Fruit fly (Drosophila melanogaster) whole organism, embryonic: ENCODE results near the gene Cul2.

Source experiments
- Adf1 ChIP-seq: fragments of 200-800 bp; sonication (Bioruptor generic); IDR thresholded peaks from 2 replicates; pipeline ENCODE4 v1.3.6; 2022; ENCODE audit warnings: missing biosample characterization, missing genetic modification characterization
- C15 ChIP-seq: fragments of 200-800 bp; sonication (Bioruptor generic); IDR thresholded peaks from 3 replicates; pipeline ENCODE4 v1.3.6; 2022; ENCODE audit warnings: missing biosample characterization, missing genetic modification characterization
- CG11456 ChIP-seq: fragments of 200-800 bp; sonication (Bioruptor generic); IDR thresholded peaks from 3 replicates; pipeline ENCODE4 v1.3.6; 2022; ENCODE audit warnings: missing biosample characterization, missing genetic modification characterization
- CG12155 ChIP-seq: fragments of 200-800 bp; sonication (Bioruptor generic); optimal IDR thresholded peaks from 3 replicates; lab custom pipeline; 2016; ENCODE audit warnings: missing biosample characterization, missing genetic modification characterization
- CG12299 ChIP-seq: fragments of 200-800 bp; sonication (Bioruptor generic); optimal IDR thresholded peaks from 2 replicates; lab custom pipeline; 2018; ENCODE audit warnings: missing biosample characterization, mild to moderate bottlenecking, missing genetic modification characterization
- CG17328 ChIP-seq: fragments of 200-800 bp; sonication (Bioruptor generic); IDR thresholded peaks from 2 replicates; pipeline ENCODE4 v1.3.6; 2022; ENCODE audit warnings: missing biosample characterization, missing genetic modification characterization
- CG17359 ChIP-seq: fragments of 200-800 bp; sonication (Bioruptor generic); optimal IDR thresholded peaks from 3 replicates; lab custom pipeline; 2018; ENCODE audit warnings: missing biosample characterization, mild to moderate bottlenecking, missing genetic modification characterization, moderate library complexity
- CG17361 ChIP-seq: fragments of 200-800 bp; sonication (Bioruptor generic); IDR thresholded peaks from 3 replicates; pipeline ENCODE4 v1.3.6; 2022; ENCODE audit warnings: missing biosample characterization, missing genetic modification characterization
- CG17829 ChIP-seq: fragments of 200-800 bp; optimal IDR thresholded peaks from 2 replicates; lab custom pipeline; 2019; ENCODE audit warnings: missing biosample characterization, mild to moderate bottlenecking, missing genetic modification characterization, moderate library complexity
- CG18599 ChIP-seq: fragments of 200-800 bp; sonication (Bioruptor generic); optimal IDR thresholded peaks from 3 replicates; lab custom pipeline; 2017; ENCODE audit warnings: missing biosample characterization, missing genetic modification characterization, mild to moderate bottlenecking, moderate library complexity, missing genetic modification reagents
- CG2116 ChIP-seq: fragments of 200-800 bp; sonication (Bioruptor generic); optimal IDR thresholded peaks from 3 replicates; lab custom pipeline; 2018; ENCODE audit warnings: missing biosample characterization, mild to moderate bottlenecking, missing genetic modification characterization
- CG34224 ChIP-seq: fragments of 200-800 bp; sonication (Bioruptor generic); IDR thresholded peaks from 3 replicates; pipeline ENCODE4 v1.3.6; 2022; ENCODE audit warnings: missing biosample characterization, missing genetic modification characterization; ENCODE audit not compliant: partially characterized antibody
- CG4617 ChIP-seq: fragments of 200-800 bp; sonication (Bioruptor generic); optimal IDR thresholded peaks from 3 replicates; lab custom pipeline; 2016; ENCODE audit warnings: missing biosample characterization, missing genetic modification characterization, borderline replicate concordance
- CG6689 ChIP-seq: fragments of 200-800 bp; sonication (Bioruptor generic); IDR thresholded peaks from 2 replicates; pipeline ENCODE4 v1.3.6; 2022; ENCODE audit warnings: missing biosample characterization, missing genetic modification characterization
- CG7357 ChIP-seq: fragments of 200-800 bp; sonication (Bioruptor generic); IDR thresholded peaks from 3 replicates; pipeline ENCODE4 v1.3.6; 2022; ENCODE audit warnings: missing biosample characterization, missing genetic modification characterization
- CG9215 ChIP-seq: fragments of 200-800 bp; sonication (Bioruptor generic); IDR thresholded peaks from 2 replicates; pipeline ENCODE4 v1.3.6; 2022; ENCODE audit warnings: missing biosample characterization, missing genetic modification characterization
- CrebB ChIP-seq: fragments of 200-800 bp; sonication (Bioruptor generic); optimal IDR thresholded peaks from 3 replicates; lab custom pipeline; 2018; ENCODE audit warnings: missing biosample characterization, mild to moderate bottlenecking, missing genetic modification characterization
- D19B ChIP-seq: fragments of 200-800 bp; sonication (Bioruptor generic); optimal IDR thresholded peaks from 2 replicates; lab custom pipeline; 2017; ENCODE audit warnings: missing biosample characterization, mild to moderate bottlenecking, missing genetic modification characterization
- Dip2 ChIP-seq: fragments of 200-800 bp; sonication (Bioruptor generic); IDR thresholded peaks from 2 replicates; pipeline ENCODE4 v1.3.6; 2022; ENCODE audit warnings: missing biosample characterization, missing genetic modification characterization
- Gug ChIP-seq: fragments of 200-800 bp; sonication (Bioruptor generic); IDR thresholded peaks from 4 replicates; pipeline ENCODE4 v1.3.6; 2022; ENCODE audit warnings: missing biosample characterization, missing genetic modification characterization
- HLH3B ChIP-seq: fragments of 200-800 bp; sonication (Bioruptor generic); IDR thresholded peaks from 2 replicates; pipeline ENCODE4 v1.3.6; 2022; ENCODE audit warnings: missing biosample characterization, missing genetic modification characterization
- HmgD ChIP-seq: fragments of 200-800 bp; sonication (Bioruptor generic); optimal IDR thresholded peaks from 3 replicates; lab custom pipeline; 2016; ENCODE audit warnings: missing biosample characterization, missing genetic modification characterization
- Kr ChIP-seq: fragments of 200-800 bp; sonication (Bioruptor generic); optimal IDR thresholded peaks from 2 replicates; lab custom pipeline; 2017; ENCODE audit warnings: missing biosample characterization, mild to moderate bottlenecking, missing genetic modification characterization
- Lhr ChIP-seq: fragments of 200-800 bp; sonication (Bioruptor generic); optimal IDR thresholded peaks from 3 replicates; lab custom pipeline; 2017; ENCODE audit warnings: mild to moderate bottlenecking, missing biosample characterization, missing genetic modification reagents, missing genetic modification characterization
- MESR4 ChIP-seq: fragments of 200-800 bp; sonication (Bioruptor generic); optimal IDR thresholded peaks from 2 replicates; lab custom pipeline; 2018; ENCODE audit warnings: missing biosample characterization, mild to moderate bottlenecking, missing genetic modification characterization, moderate library complexity
- PHDP ChIP-seq: fragments of 200-800 bp; sonication (Bioruptor generic); optimal IDR thresholded peaks from 3 replicates; lab custom pipeline; 2018; ENCODE audit warnings: missing biosample characterization, mild to moderate bottlenecking, missing genetic modification characterization, moderate library complexity
- Stat92E ChIP-seq, 3 experiments: fragments of >200 bp in 2 of 3; fragments of 200-800 bp in 1 of 3; sonication (Bioruptor generic) in 1 of 3; optimal IDR thresholded peaks; 2 replicates each; lab custom pipeline; 2017 to 2019; ENCODE audit warnings: missing biosample characterization in 3 of 3, missing genetic modification characterization in 3 of 3, mild to moderate bottlenecking in 1 of 3, moderate library complexity in 1 of 3
- al ChIP-seq: fragments of 200-800 bp; sonication (Bioruptor generic); IDR thresholded peaks from 2 replicates; pipeline ENCODE4 v1.3.6; 2022; ENCODE audit warnings: missing biosample characterization, missing genetic modification characterization
- ash1 ChIP-seq: fragments of 200-800 bp; sonication (Bioruptor generic); optimal IDR thresholded peaks from 2 replicates; lab custom pipeline; 2018; ENCODE audit warnings: missing biosample characterization, mild to moderate bottlenecking, missing genetic modification characterization
- bbx ChIP-seq: fragments of 200-800 bp; sonication (Bioruptor generic); IDR thresholded peaks from 2 replicates; pipeline ENCODE4 v1.3.6; 2022; ENCODE audit warnings: missing biosample characterization, missing genetic modification characterization; ENCODE audit not compliant: partially characterized antibody
- croc ChIP-seq: fragments of 200-800 bp; sonication (Bioruptor generic); conservative IDR thresholded peaks from 3 replicates; pipeline ENCODE4 v1.3.6; 2022; ENCODE audit warnings: missing biosample characterization, missing genetic modification characterization
- emc ChIP-seq: fragments of 200-800 bp; sonication (Bioruptor generic); optimal IDR thresholded peaks from 2 replicates; lab custom pipeline; 2016; ENCODE audit warnings: missing biosample characterization, missing genetic modification characterization
- fd64A ChIP-seq: fragments of 200-800 bp; sonication (Bioruptor generic); optimal IDR thresholded peaks from 3 replicates; lab custom pipeline; 2018; ENCODE audit warnings: missing biosample characterization, mild to moderate bottlenecking, missing genetic modification characterization
- gt ChIP-seq: fragments of 200-800 bp; sonication (Bioruptor generic); IDR thresholded peaks from 2 replicates; pipeline ENCODE4 v1.3.6; 2022; ENCODE audit warnings: missing biosample characterization, missing genetic modification characterization
- hkb ChIP-seq, 2 experiments: fragments of 200-800 bp in 1 of 2; fragments of >200 bp in 1 of 2; sonication (Bioruptor generic) in 1 of 2; IDR thresholded peaks in 1 of 2; optimal IDR thresholded peaks in 1 of 2; 2 replicates each; pipeline versions ENCODE4 v1.3.6 to Lab custom; 2017 to 2022; ENCODE audit warnings: missing biosample characterization in 1 of 2, missing genetic modification characterization in 1 of 2
- insv ChIP-seq, 2 experiments: fragments of 200-800 bp; sonication (Bioruptor generic); optimal IDR thresholded peaks; 3 replicates each; lab custom pipeline; 2016 to 2018; ENCODE audit warnings: missing biosample characterization in 2 of 2, missing genetic modification characterization in 2 of 2
- jumu ChIP-seq: fragments of 200-800 bp; sonication (Bioruptor generic); optimal IDR thresholded peaks from 3 replicates; lab custom pipeline; 2016; ENCODE audit warnings: missing biosample characterization, missing genetic modification characterization
- luna ChIP-seq: fragments of 200-800 bp; sonication (Bioruptor generic); optimal IDR thresholded peaks from 2 replicates; lab custom pipeline; 2016; ENCODE audit warnings: missing biosample characterization, missing genetic modification characterization
- org-1 ChIP-seq: fragments of 200-800 bp; sonication (Bioruptor generic); optimal IDR thresholded peaks from 2 replicates; lab custom pipeline; 2017; ENCODE audit warnings: missing biosample characterization, missing genetic modification characterization
- pb ChIP-seq: fragments of 200-800 bp; sonication (Bioruptor generic); optimal IDR thresholded peaks from 3 replicates; lab custom pipeline; 2016; ENCODE audit warnings: missing biosample characterization, missing genetic modification characterization
- prd ChIP-seq, 3 experiments: fragments of >200 bp in 2 of 3; fragments of 200-800 bp in 1 of 3; sonication (Bioruptor generic) in 1 of 3; optimal IDR thresholded peaks in 2 of 3; IDR thresholded peaks in 1 of 3; 2 replicates in 2 of 3; 3 replicates in 1 of 3; pipeline versions ENCODE4 v1.3.6 to Lab custom; 2017 to 2022; ENCODE audit warnings: missing biosample characterization in 1 of 3, missing genetic modification characterization in 1 of 3
- pros ChIP-seq: fragments of 200-800 bp; sonication (Bioruptor generic); optimal IDR thresholded peaks from 3 replicates; lab custom pipeline; 2019; ENCODE audit warnings: missing biosample characterization, mild to moderate bottlenecking, missing genetic modification characterization, moderate library complexity
- psq ChIP-seq: fragments of 200-800 bp; sonication (Bioruptor generic); optimal IDR thresholded peaks from 2 replicates; lab custom pipeline; 2017; ENCODE audit warnings: missing biosample characterization, missing genetic modification characterization
- row ChIP-seq: fragments of 200-800 bp; sonication (Bioruptor generic); IDR thresholded peaks from 3 replicates; pipeline ENCODE4 v1.3.6; 2022; ENCODE audit warnings: missing biosample characterization, missing genetic modification characterization
- scrt ChIP-seq: fragments of 200-800 bp; sonication (Bioruptor generic); optimal IDR thresholded peaks from 2 replicates; lab custom pipeline; 2018; ENCODE audit warnings: missing biosample characterization, mild to moderate bottlenecking, missing genetic modification characterization, moderate library complexity
- tio ChIP-seq: fragments of 200-800 bp; sonication (Bioruptor generic); optimal IDR thresholded peaks from 2 replicates; lab custom pipeline; 2017; ENCODE audit warnings: missing biosample characterization, missing genetic modification characterization, inconsistent platforms
- zfh1 ChIP-seq: fragments of 200-800 bp; sonication (Bioruptor generic); IDR thresholded peaks from 3 replicates; pipeline ENCODE4 v1.3.6; 2022; ENCODE audit warnings: missing biosample characterization, missing genetic modification characterization

The Cul2 gene

DNA sequence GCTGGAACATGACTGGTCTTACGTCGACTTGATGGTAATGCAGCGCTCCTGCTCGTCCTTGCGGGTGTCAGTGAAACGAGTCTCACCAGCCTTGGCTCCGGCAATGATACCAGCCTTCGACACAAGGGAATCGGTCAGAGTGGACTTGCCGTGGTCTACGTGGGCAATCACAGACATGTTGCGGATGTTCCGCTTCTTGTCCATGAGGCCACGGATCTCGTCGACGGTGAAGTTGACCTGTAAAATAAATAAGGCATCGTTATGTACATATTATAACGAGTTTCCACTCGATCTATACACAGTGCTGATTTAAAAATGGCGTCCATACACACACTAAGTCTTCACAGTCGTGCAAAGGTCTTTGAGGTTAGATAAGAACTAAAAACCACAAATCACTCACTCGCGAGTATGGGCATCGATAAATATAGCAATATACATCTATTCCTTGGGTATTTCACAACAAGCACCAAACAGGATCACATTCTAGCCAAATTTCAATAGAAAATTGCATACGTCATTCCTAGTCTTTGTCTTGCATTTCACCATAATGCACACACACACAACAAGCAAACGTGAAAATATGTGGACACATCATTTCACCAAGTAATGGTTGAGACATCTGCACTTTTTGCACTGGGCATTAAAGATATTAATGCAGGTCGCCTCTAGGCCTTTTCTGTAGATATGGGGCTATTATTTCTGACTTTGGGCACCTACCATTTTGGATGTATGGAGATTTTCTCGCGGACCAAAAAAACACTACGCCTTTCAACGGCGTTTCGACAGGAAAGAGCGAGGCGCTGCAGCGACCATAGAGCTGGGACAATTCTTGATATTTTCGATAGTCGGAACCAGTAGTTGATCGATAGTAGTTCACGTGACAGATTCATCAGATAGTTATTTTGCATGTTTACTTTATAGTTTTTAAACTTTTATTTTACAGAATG lies 23.1 kb downstream of the Cul2 start, which contains the start of gene eEF2 (continued):
- peak; percentile 37; the same call in 1 of the 4 replicates for TF ChIP-seq Gug (GFP tag; lab: Robert Waterston, UW)
- TF ChIP-seq emc (GFP tag; lab: Kevin White, UChicago): no peak
- TF ChIP-seq al (GFP tag; lab: Robert Waterston, UW): no peak; the same call in 1 of the 2 replicates
- TF ChIP-seq CG4617 (GFP tag; lab: Kevin White, UChicago): peak; percentile 25
- TF ChIP-seq jumu (GFP tag; lab: Kevin White, UChicago): peak; percentile 38
- peak; percentile 96 for TF ChIP-seq bbx (GFP tag; lab: Robert Waterston, UW)
- TF ChIP-seq CG9215 (GFP tag; lab: Robert Waterston, UW): no peak; the same call in 1 of the 2 replicates
- no peak for TF ChIP-seq gt (GFP tag; lab: Robert Waterston, UW)
- TF ChIP-seq Adf1: peak; percentile 50
- TF ChIP-seq HLH3B (GFP tag; lab: Robert Waterston, UW): peak; percentile 80; the same call in 1 of the 2 replicates
- TF ChIP-seq prd (optimal IDR thresholded peaks at IDR 0.05; lab: Kevin White, UChicago): no peak
- no peak for TF ChIP-seq prd (GFP tag; IDR thresholded peaks at IDR 0.05; lab: Robert Waterston, UW)
- peak; percentile 44 for TF ChIP-seq pb (GFP tag; lab: Kevin White, UChicago)
- TF ChIP-seq Kr (GFP tag; lab: Kevin White, UChicago): no peak
- peak; percentile 86 for TF ChIP-seq CG11456 (GFP tag; lab: Robert Waterston, UW)
- TF ChIP-seq scrt (GFP tag; lab: Kevin White, UChicago): peak; percentile 66
- TF ChIP-seq org-1 (GFP tag; lab: Kevin White, UChicago): peak; percentile 63
- TF ChIP-seq hkb (optimal IDR thresholded peaks at IDR 0.05; lab: Kevin White, UChicago): no peak
- peak; percentile 71 for TF ChIP-seq hkb (GFP tag; IDR thresholded peaks at IDR 0.05; lab: Robert Waterston, UW)
- TF ChIP-seq pros (GFP tag; lab: Kevin White, UChicago): peak; percentile 21
- peak; percentile 78 for TF ChIP-seq CG18599
- peak in 1 of 2 experiments; percentile 72 for TF ChIP-seq insv (GFP tag; optimal IDR thresholded peaks at IDR 0.05; lab: Kevin White, UChicago)
- peak; percentile 42 for TF ChIP-seq CG12155
- peak; percentile 72 for TF ChIP-seq HmgD
- no peak for TF ChIP-seq Dip2 (GFP tag; lab: Robert Waterston, UW)
- TF ChIP-seq ash1 (GFP tag; lab: Kevin White, UChicago): peak; percentile 73
- TF ChIP-seq luna (GFP tag; lab: Kevin White, UChicago): peak; percentile 39
- TF ChIP-seq C15 (GFP tag; lab: Robert Waterston, UW): peak; percentile 68; the same call in 1 of the 3 replicates
- TF ChIP-seq psq (GFP tag; lab: Kevin White, UChicago): peak; percentile 45
- peak; percentile 67 for TF ChIP-seq fd64A (GFP tag; lab: Kevin White, UChicago)
- peak; percentile 64; the same call in 2 of the 3 replicates for TF ChIP-seq zfh1 (GFP tag; lab: Robert Waterston, UW)
- peak; percentile 85 for TF ChIP-seq CrebB (tag; lab: Kevin White, UChicago)
- peak; percentile 85 for TF ChIP-seq CG34224 (GFP tag; lab: Robert Waterston, UW)
- TF ChIP-seq Stat92E (GFP tag; optimal IDR thresholded peaks at IDR 0.05; lab: Kevin White, UChicago): peak in 1 of 3 experiments; percentile 75
- no peak for TF ChIP-seq tio (GFP tag; lab: Kevin White, UChicago)
- TF ChIP-seq Lhr (GFP tag; lab: Kevin White, UChicago): peak; percentile 80
- peak; percentile 87 for TF ChIP-seq CG17328 (GFP tag; lab: Robert Waterston, UW)
- TF ChIP-seq CG6689 (GFP tag; lab: Robert Waterston, UW): peak; percentile 38; the same call in 1 of the 2 replicates
- peak; percentile 60; the same call in 2 of the 3 replicates for TF ChIP-seq CG17361 (GFP tag; lab: Robert Waterston, UW)
- peak; percentile 83 for TF ChIP-seq PHDP (tag; lab: Kevin White, UChicago)
- no peak for TF ChIP-seq croc (GFP tag; lab: Robert Waterston, UW)
- TF ChIP-seq D19B: peak; percentile 22
- TF ChIP-seq CG12299 (tag; lab: Kevin White, UChicago): peak; percentile 70
- TF ChIP-seq row (GFP tag; lab: Robert Waterston, UW): peak; percentile 86
- peak; percentile 72 for TF ChIP-seq CG17359 (tag; lab: Kevin White, UChicago)
- TF ChIP-seq CG7357 (GFP tag; lab: Robert Waterston, UW): no peak
- peak; percentile 81 for TF ChIP-seq CG2116 (GFP tag; lab: Kevin White, UChicago)
- TF ChIP-seq MESR4: peak; percentile 98
- peak; percentile 78 for TF ChIP-seq CG17829 (tag; lab: Kevin White, UChicago)
